Worm (Caenorhabditis elegans): ENCODE data around the gene C31H2.14.
A peak's percentile ranks its signal among the peaks of the same experiment; 100 is the strongest.

- TF ChIP-seq mep-1 (tag; optimal IDR thresholded peaks at IDR 0.05): no peak
- no peak for TF ChIP-seq unc-39 (tag; optimal IDR thresholded peaks at IDR 0.05)
- TF ChIP-seq arid-1 (GFP tag; conservative IDR thresholded peaks at IDR 0.05): no peak
- no peak for TF ChIP-seq fkh-10 (GFP tag; optimal IDR thresholded peaks at IDR 0.05)
- no peak for TF ChIP-seq F49E8.2 (tag; optimal IDR thresholded peaks at IDR 0.05; ENCODE audit: borderline replicate concordance)
- no peak for TF ChIP-seq nhr-25 (tag; optimal IDR thresholded peaks at IDR 0.05; ENCODE audit: borderline replicate concordance, insufficient read depth)
- no peak for TF ChIP-seq nhr-102 (tag; optimal IDR thresholded peaks at IDR 0.05)
- TF ChIP-seq zag-1 (tag; optimal IDR thresholded peaks at IDR 0.05): no peak
- peak in 1 of 2 experiments; percentile 99 for TF ChIP-seq daf-16 (GFP tag; optimal IDR thresholded peaks at IDR 0.05)
- no peak for TF ChIP-seq daf-16 (tag; optimal IDR thresholded peaks at IDR 0.05)
- TF ChIP-seq nhr-11 (tag; optimal IDR thresholded peaks at IDR 0.05): peak; percentile 19
- TF ChIP-seq aha-1 (tag): no peak
Observed at ce11 chrX:5197440-5197839, 49.4 kb downstream of the C31H2.14 start.
